Worm (Caenorhabditis elegans): Measurements from ENCODE around the gene lgc-42.

DNA sequence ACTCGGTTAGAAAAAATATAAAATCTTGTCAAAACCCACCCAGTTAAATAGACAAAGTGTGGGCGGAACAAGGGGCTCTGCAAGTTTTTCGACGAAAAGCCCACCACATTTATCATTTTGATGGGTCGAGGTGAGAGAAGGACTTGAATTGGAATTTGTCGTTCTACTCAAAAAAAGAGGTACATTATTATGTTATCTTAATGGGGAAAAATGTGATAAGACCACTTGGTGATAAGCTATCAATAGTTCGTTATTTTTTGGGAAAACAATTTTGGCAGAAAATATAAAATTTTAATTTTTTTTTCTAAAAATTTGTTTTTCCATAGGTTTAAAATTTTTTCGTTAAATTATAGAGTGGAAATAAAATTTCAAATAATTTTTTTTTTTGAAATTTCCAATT is 52.2 kb downstream of the lgc-42 start:
- TF ChIP-seq lin-39 (tag; optimal IDR thresholded peaks at IDR 0.05), result no peak
- no peak for TF ChIP-seq snpc-4 (tag; optimal IDR thresholded peaks at IDR 0.05)
- no peak for TF ChIP-seq ama-1 (optimal IDR thresholded peaks at IDR 0.05)

All from whole organism, L4 larva.